Worm (Caenorhabditis elegans): ENCODE results near the gene C36A4.11.

DNA sequence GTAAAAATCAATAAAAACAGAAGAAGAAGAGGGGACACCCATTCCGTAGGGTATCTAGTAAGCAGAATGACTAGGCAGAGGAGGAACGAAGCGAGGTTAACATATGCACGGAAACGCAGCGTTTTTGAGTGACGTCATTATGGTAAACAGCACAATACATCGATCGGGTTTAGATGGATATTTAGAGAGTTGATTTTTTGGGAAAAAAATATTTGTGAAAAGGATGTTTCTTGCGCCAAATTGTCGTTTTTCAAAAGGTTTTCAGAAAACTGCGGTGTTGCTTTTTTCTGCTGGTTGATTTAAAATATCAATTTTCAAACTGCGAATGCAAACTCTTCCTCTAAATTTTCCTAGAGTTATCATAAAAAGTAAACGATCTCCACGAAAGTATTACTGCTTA lies 9.0 kb upstream of the C36A4.11 start, which contains the start of gene C36A4.10:
- TF ChIP-seq hlh-1 (tag; optimal IDR thresholded peaks at IDR 0.05) (no peak), nhr-12 (tag; optimal IDR thresholded peaks at IDR 0.05) (no peak), elt-3 (tag; optimal IDR thresholded peaks at IDR 0.05) (no peak), ztf-11 (tag; optimal IDR thresholded peaks at IDR 0.05) (no peak), lsy-2 (tag; optimal IDR thresholded peaks at IDR 0.05) (no peak), flh-1 (GFP tag; optimal IDR thresholded peaks at IDR 0.05) (no peak), unc-39 (tag; optimal IDR thresholded peaks at IDR 0.05) (no peak), nhr-237 (tag; optimal IDR thresholded peaks at IDR 0.05) (no peak), mls-2 (tag; optimal IDR thresholded peaks at IDR 0.05) (no peak), snpc-4 (tag; optimal IDR thresholded peaks at IDR 0.05) (no peak), blmp-1 (tag; optimal IDR thresholded peaks at IDR 0.05) (no peak), pha-4 (tag; optimal IDR thresholded peaks at IDR 0.05) (no peak), elt-1 (tag; optimal IDR thresholded peaks at IDR 0.05; ENCODE audit: borderline replicate concordance, insufficient read depth) (no peak), lin-13 (tag; optimal IDR thresholded peaks at IDR 0.05) (no peak)
